Fruit fly (Drosophila melanogaster): Measurements from ENCODE around the gene CG31454.
A peak's percentile ranks its signal among the peaks of the same experiment; 100 is the strongest.

CG31454 gene

dm6 chr3R:8528862-8529261 lies 7.4 kb downstream of the CG31454 start, which contains the start of gene CG11741:
CG11741 (minus strand) TSS chr3R:8528877.
- TF ChIP-seq Abd-B (GFP tag; optimal IDR thresholded peaks at IDR 0.05): no peak
- TF ChIP-seq Hr83 (GFP tag; optimal IDR thresholded peaks at IDR 0.05; ENCODE audit: poor library complexity, severe bottlenecking): no peak
- TF ChIP-seq CG9705 (GFP tag; optimal IDR thresholded peaks at IDR 0.05): no peak
- TF ChIP-seq Myc (optimal IDR thresholded peaks at IDR 0.05): no peak
- TF ChIP-seq woc (GFP tag; optimal IDR thresholded peaks at IDR 0.05): no peak
- no peak for TF ChIP-seq fru (GFP tag; optimal IDR thresholded peaks at IDR 0.05)
- no peak for TF ChIP-seq CG32264 (GFP tag; optimal IDR thresholded peaks at IDR 0.05)
- no peak for TF ChIP-seq tai (GFP tag; optimal IDR thresholded peaks at IDR 0.05)

- TF ChIP-seq dsf (GFP tag; optimal IDR thresholded peaks at IDR 0.05; ENCODE audit: borderline replicate concordance) (no peak), dmrt93B (GFP tag; optimal IDR thresholded peaks at IDR 0.05) (no peak), br (GFP tag; optimal IDR thresholded peaks at IDR 0.05) (no peak), h (GFP tag; optimal IDR thresholded peaks at IDR 0.05) (no peak), Jra (GFP tag; optimal IDR thresholded peaks at IDR 0.05) (no peak)
These were observed 24.5 kb downstream of the CG31454 start for dm6 chr3R:8545915-8546314.

DNA sequence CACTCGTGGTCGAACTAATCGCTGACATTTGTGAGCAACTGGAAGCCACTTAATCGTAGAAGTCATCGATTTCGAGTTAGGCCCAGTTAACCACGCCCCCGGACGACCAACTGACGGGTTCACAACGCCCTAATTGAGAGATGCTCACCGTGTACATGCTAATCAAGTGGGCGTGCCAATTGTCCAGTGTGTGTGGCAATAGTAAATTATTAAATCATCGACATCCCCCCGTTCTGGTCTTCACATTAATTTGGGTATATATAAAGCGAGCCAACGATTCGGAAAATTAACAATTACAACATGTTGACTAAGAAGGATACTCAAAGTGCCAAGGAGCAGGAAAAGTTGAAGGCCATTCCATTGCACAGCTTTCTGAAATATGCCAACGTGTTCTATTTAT lies 30.9 kb downstream of the CG31454 start, which contains the start of gene Or85d:
Or85d (plus strand) TSS at position 301 of the 400 bp plus-strand sequence.
- TF ChIP-seq Hr83 (GFP tag; optimal IDR thresholded peaks at IDR 0.05; ENCODE audit: poor library complexity, severe bottlenecking) (no peak), Myc (optimal IDR thresholded peaks at IDR 0.05) (no peak), Vsx2 (GFP tag; optimal IDR thresholded peaks at IDR 0.05; ENCODE audit: partially characterized antibody) (no peak), Hr78 (GFP tag; optimal IDR thresholded peaks at IDR 0.05) (no peak), pan (optimal IDR thresholded peaks at IDR 0.05) (no peak), CrebA (GFP tag; optimal IDR thresholded peaks at IDR 0.05; ENCODE audit: borderline replicate concordance) (no peak), woc (GFP tag; optimal IDR thresholded peaks at IDR 0.05) (no peak), Dif (GFP tag; optimal IDR thresholded peaks at IDR 0.05; ENCODE audit: partially characterized antibody) (no peak), Hnf4 (GFP tag; optimal IDR thresholded peaks at IDR 0.05) (no peak), CG9705 (GFP tag; optimal IDR thresholded peaks at IDR 0.05) (no peak), dsf (GFP tag; optimal IDR thresholded peaks at IDR 0.05; ENCODE audit: borderline replicate concordance) (no peak), brk (GFP tag; optimal IDR thresholded peaks at IDR 0.05) (no peak)

DNA sequence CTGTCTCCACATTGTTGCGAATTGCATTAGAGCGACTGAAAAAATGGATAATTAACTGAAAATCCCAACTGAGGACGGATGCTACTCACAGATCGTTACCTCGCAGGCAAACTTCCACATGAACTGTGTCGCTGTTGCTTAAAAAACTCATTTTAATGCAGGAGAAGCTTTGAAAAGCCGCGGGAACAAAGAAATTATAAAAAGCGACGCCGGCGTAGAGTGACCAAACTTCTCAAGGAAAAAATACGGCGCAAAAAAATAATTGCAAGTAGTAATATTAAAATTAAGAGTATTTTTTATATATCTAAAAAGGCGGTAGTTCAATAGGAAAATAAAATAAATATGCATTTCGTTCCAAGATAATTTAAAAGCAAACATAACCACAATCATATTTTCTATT lies 40.1 kb downstream of the CG31454 start, which contains the start of gene pch2:
pch2 (minus strand) TSS at position 243 of the 400 bp plus-strand sequence.
- TF ChIP-seq Mio (GFP tag; optimal IDR thresholded peaks at IDR 0.05) (no peak), Dif (GFP tag; optimal IDR thresholded peaks at IDR 0.05; ENCODE audit: partially characterized antibody) (no peak), tai (GFP tag; optimal IDR thresholded peaks at IDR 0.05) (no peak), h (GFP tag; optimal IDR thresholded peaks at IDR 0.05) (no peak)

dm6 chr3R:8562484-8562886 lies 41.0 kb downstream of the CG31454 start, which contains the start of the genes mRpS18A and CG31460:
mRpS18A (minus strand) TSS chr3R:8562593.
CG31460 (plus strand) TSS chr3R:8562673.
- TF ChIP-seq jim (GFP tag; optimal IDR thresholded peaks at IDR 0.05) (no peak), pan (optimal IDR thresholded peaks at IDR 0.05) (no peak), sv (GFP tag; optimal IDR thresholded peaks at IDR 0.05) (no peak), OdsH (GFP tag; optimal IDR thresholded peaks at IDR 0.05) (no peak), br (GFP tag; optimal IDR thresholded peaks at IDR 0.05) (no peak), Vsx2 (GFP tag; optimal IDR thresholded peaks at IDR 0.05; ENCODE audit: partially characterized antibody) (no peak), Myc (optimal IDR thresholded peaks at IDR 0.05) (no peak), Hnf4 (GFP tag; optimal IDR thresholded peaks at IDR 0.05) (no peak), Rel (GFP tag; optimal IDR thresholded peaks at IDR 0.05) (no peak), Rel (tag; optimal IDR thresholded peaks at IDR 0.05) (no peak), Hr83 (GFP tag; optimal IDR thresholded peaks at IDR 0.05; ENCODE audit: poor library complexity, severe bottlenecking) (no peak), psq (GFP tag; optimal IDR thresholded peaks at IDR 0.05) (no peak), lola (GFP tag; optimal IDR thresholded peaks at IDR 0.05) (no peak), dl (GFP tag; optimal IDR thresholded peaks at IDR 0.05; ENCODE audit: insufficient read depth in 1 of 2, partially characterized antibody in 2 of 2) (no peak), Dfd (GFP tag; optimal IDR thresholded peaks at IDR 0.05) (no peak), rgr (GFP tag; optimal IDR thresholded peaks at IDR 0.05) (no peak), CG9705 (GFP tag; optimal IDR thresholded peaks at IDR 0.05) (no peak), Dif (GFP tag; optimal IDR thresholded peaks at IDR 0.05; ENCODE audit: partially characterized antibody) (no peak), Hr78 (GFP tag; optimal IDR thresholded peaks at IDR 0.05) (no peak), usp (GFP tag; optimal IDR thresholded peaks at IDR 0.05) (no peak), tai (GFP tag; optimal IDR thresholded peaks at IDR 0.05) (no peak), brk (GFP tag; optimal IDR thresholded peaks at IDR 0.05) (no peak), dmrt93B (GFP tag; optimal IDR thresholded peaks at IDR 0.05) (no peak), foxo (GFP tag; optimal IDR thresholded peaks at IDR 0.05) (peak in 1 of 2 experiments; percentile 20), Jra (GFP tag; optimal IDR thresholded peaks at IDR 0.05) (peak; percentile 7), Sp1 (GFP tag; optimal IDR thresholded peaks at IDR 0.05) (no peak), Abd-B (GFP tag; optimal IDR thresholded peaks at IDR 0.05) (no peak), N (GFP tag; optimal IDR thresholded peaks at IDR 0.05) (no peak), CrebA (GFP tag; optimal IDR thresholded peaks at IDR 0.05; ENCODE audit: borderline replicate concordance) (no peak), dsf (GFP tag; optimal IDR thresholded peaks at IDR 0.05; ENCODE audit: borderline replicate concordance) (no peak), GATAd (GFP tag; optimal IDR thresholded peaks at IDR 0.05) (no peak), h (GFP tag; optimal IDR thresholded peaks at IDR 0.05) (peak; percentile 13), CG32264 (GFP tag; optimal IDR thresholded peaks at IDR 0.05) (no peak), HLH106 (tag; optimal IDR thresholded peaks at IDR 0.05) (no peak), ey (GFP tag; optimal IDR thresholded peaks at IDR 0.05) (peak; percentile 9), woc (GFP tag; optimal IDR thresholded peaks at IDR 0.05) (no peak), sage (GFP tag; optimal IDR thresholded peaks at IDR 0.05) (no peak)

Data from whole organism, wandering third instar larva.